Fruit fly (Drosophila melanogaster): ENCODE measurements around the gene CG5676.
A peak's percentile ranks its signal among the peaks of the same experiment; 100 is the strongest.

The CG5676 gene

DNA sequence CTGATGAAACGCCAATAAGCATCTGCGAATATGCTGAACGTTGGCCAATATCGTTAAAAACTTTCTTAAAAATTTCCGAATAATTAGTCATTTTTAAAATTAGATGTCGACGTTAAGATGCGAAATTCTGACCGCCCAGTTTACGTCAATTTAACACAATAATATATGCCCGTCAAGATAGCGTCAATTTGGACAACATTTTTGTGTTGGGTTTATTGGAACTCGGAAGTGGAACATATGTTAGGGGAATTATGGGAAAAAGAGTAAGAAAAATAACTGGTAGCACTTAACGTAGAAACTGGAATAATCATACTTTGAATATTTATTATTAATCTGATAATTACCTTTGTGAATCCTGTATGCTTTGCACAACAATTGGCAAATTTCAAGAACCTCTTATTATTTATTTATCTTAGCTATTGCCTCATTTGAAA lies at the start of gene CG5676:
CG5676 (minus strand) TSS at position 167 of the 434 bp plus-strand sequence.
- TF ChIP-seq sage (GFP tag; optimal IDR thresholded peaks at IDR 0.05) (peak; percentile 40), Jra (GFP tag; optimal IDR thresholded peaks at IDR 0.05) (no peak), woc (GFP tag; optimal IDR thresholded peaks at IDR 0.05) (peak; percentile 41), Myc (optimal IDR thresholded peaks at IDR 0.05) (no peak), fru (GFP tag; optimal IDR thresholded peaks at IDR 0.05) (no peak)

DNA sequence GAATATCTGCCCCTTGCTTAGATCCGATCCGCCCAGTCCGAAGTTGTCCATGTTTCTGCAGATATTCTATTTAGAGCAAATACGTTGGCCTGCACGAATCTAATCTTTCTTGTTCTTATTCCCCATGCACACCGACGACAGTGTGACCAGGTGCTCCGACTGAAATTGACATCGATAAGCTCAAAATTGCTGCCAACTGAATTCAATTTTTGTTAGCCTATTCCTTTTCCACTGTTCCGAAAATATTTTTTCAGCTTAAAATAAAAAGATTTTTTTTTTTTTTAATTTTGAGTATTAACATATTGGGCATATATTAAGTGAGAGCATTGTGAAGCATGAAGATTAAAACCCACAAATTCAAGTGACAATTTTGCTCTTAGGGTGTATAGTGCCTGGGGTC lies 48.1 kb upstream of the CG5676 start, which contains the start of gene nmd:
nmd (minus strand) TSS at position 162 of the 400 bp plus-strand sequence.
- TF ChIP-seq Hr78 (GFP tag; optimal IDR thresholded peaks at IDR 0.05) (no peak), brk (GFP tag; optimal IDR thresholded peaks at IDR 0.05) (no peak), Myc (optimal IDR thresholded peaks at IDR 0.05) (no peak), HLH106 (tag; optimal IDR thresholded peaks at IDR 0.05) (peak; percentile 21), Dfd (GFP tag; optimal IDR thresholded peaks at IDR 0.05) (no peak), dl (GFP tag; optimal IDR thresholded peaks at IDR 0.05; ENCODE audit: insufficient read depth in 1 of 2, partially characterized antibody in 2 of 2) (no peak), Rel (GFP tag; optimal IDR thresholded peaks at IDR 0.05) (no peak), Rel (tag; optimal IDR thresholded peaks at IDR 0.05) (peak; percentile 70), lola (GFP tag; optimal IDR thresholded peaks at IDR 0.05) (no peak), ey (GFP tag; optimal IDR thresholded peaks at IDR 0.05) (no peak), CG9705 (GFP tag; optimal IDR thresholded peaks at IDR 0.05) (no peak), tai (GFP tag; optimal IDR thresholded peaks at IDR 0.05) (no peak), br (GFP tag; optimal IDR thresholded peaks at IDR 0.05) (no peak), CG32264 (GFP tag; optimal IDR thresholded peaks at IDR 0.05) (no peak), woc (GFP tag; optimal IDR thresholded peaks at IDR 0.05) (peak; percentile 69)

DNA sequence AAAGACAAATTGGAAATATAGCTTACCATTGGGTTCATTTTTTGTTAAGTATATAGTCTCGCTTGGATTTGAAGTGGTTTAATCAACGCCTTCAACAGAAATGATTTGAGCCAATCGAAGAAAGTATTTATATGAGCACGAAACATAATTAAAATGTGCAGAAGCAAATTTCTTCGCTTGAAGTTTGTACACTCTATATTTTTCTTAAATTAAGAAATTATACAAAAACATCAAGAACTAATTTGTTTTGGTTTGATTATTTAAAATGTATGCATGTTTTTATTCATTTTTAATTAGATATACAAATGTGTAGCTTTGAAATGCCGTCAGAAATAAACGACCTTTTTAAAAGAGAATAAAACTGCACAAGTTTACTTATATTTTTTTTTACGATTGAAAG lies 46.2 kb upstream of the CG5676 start, which contains the start of gene CG13138:
CG13138 (minus strand) TSS at position 101 of the 400 bp plus-strand sequence.
- TF ChIP-seq rgr (GFP tag; optimal IDR thresholded peaks at IDR 0.05) (no peak), jim (GFP tag; optimal IDR thresholded peaks at IDR 0.05) (no peak), h (GFP tag; optimal IDR thresholded peaks at IDR 0.05) (no peak), CG32264 (GFP tag; optimal IDR thresholded peaks at IDR 0.05) (no peak), Vsx2 (GFP tag; optimal IDR thresholded peaks at IDR 0.05; ENCODE audit: partially characterized antibody) (no peak), CrebA (GFP tag; optimal IDR thresholded peaks at IDR 0.05; ENCODE audit: borderline replicate concordance) (no peak), Rel (GFP tag; optimal IDR thresholded peaks at IDR 0.05) (no peak), Rel (tag; optimal IDR thresholded peaks at IDR 0.05) (no peak), Abd-B (GFP tag; optimal IDR thresholded peaks at IDR 0.05) (no peak)

DNA sequence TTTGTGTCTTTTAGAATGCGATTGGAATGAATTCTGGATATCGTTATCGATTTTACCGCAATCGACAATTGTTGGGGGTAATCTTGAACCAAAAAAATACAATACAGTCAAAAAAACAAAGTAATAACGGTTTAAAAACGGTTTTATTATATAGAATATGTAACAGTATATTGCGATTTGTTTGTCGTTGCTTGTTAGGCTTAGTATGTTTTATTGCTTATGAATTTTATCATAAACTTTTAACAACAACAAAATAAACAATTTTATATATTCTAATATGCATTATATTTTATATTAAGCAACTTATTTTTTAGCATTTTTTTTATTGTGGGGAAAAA lies 44.1 kb upstream of the CG5676 start, which contains the start of gene CYLD:
CYLD (minus strand) TSS at position 38 of the 338 bp plus-strand sequence.
- TF ChIP-seq dmrt93B (GFP tag; optimal IDR thresholded peaks at IDR 0.05) (no peak), Abd-B (GFP tag; optimal IDR thresholded peaks at IDR 0.05) (no peak), foxo (GFP tag; optimal IDR thresholded peaks at IDR 0.05) (peak in 1 of 2 experiments; percentile 62), sage (GFP tag; optimal IDR thresholded peaks at IDR 0.05) (peak; percentile 7), Hnf4 (GFP tag; optimal IDR thresholded peaks at IDR 0.05) (peak; percentile 70), rgr (GFP tag; optimal IDR thresholded peaks at IDR 0.05) (peak; percentile 64), fru (GFP tag; optimal IDR thresholded peaks at IDR 0.05) (no peak), ey (GFP tag; optimal IDR thresholded peaks at IDR 0.05) (peak; percentile 14), brk (GFP tag; optimal IDR thresholded peaks at IDR 0.05) (peak; percentile 68), OdsH (GFP tag; optimal IDR thresholded peaks at IDR 0.05) (peak; percentile 50), psq (GFP tag; optimal IDR thresholded peaks at IDR 0.05) (peak; percentile 25), Dif (GFP tag; optimal IDR thresholded peaks at IDR 0.05; ENCODE audit: partially characterized antibody) (no peak), Jra (GFP tag; optimal IDR thresholded peaks at IDR 0.05) (peak; percentile 56), CG9705 (GFP tag; optimal IDR thresholded peaks at IDR 0.05) (peak; percentile 34), woc (GFP tag; optimal IDR thresholded peaks at IDR 0.05) (peak; percentile 4), HLH106 (tag; optimal IDR thresholded peaks at IDR 0.05) (peak; percentile 60)

DNA sequence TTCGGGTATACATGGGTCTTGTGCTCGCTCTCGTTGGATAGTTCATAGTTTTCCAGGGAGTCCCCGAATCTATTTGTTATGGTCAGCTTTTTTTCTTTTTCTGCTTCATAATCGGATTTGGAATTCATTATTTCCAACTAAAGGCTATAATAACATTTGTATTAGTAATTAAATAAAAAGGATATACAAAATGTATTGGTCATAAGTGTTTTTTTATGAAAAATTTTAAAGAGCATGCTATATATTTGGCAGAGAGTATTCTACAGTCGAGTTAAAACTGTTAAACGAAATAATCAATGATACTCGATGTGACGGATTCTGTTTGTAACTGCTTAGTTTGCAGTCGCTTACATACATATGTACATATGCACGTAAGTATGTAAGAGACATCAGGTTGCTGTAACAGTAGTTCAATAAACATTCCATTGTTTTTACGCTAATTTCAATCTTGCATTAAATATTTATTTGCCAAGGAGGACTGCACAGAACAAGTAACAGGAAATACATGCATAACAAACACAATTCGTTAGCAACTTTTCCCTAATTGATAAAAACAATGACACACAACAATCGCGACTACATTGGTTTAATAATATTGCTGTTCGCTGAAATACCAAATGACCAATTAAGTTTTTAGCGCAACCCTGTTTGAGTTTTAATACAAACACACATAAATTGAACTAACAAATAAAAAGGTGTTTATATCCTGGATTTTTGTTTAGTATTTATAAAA lies 43.6 kb upstream of the CG5676 start:
- TF ChIP-seq sage (GFP tag; optimal IDR thresholded peaks at IDR 0.05), result peak; percentile 37
- TF ChIP-seq sv (GFP tag; optimal IDR thresholded peaks at IDR 0.05), result no peak

Measured in whole organism, wandering third instar larva.